Worm (Caenorhabditis elegans): ENCODE measurements around the gene acs-4.

ce11 chrIII:7161055-7161454, 6.6 kb upstream of the acs-4 start, which contains the start of gene rnp-7:
- no peak for TF ChIP-seq ZK546.5 (tag; optimal IDR thresholded peaks at IDR 0.05)
- no peak for TF ChIP-seq nhr-77 (tag; optimal IDR thresholded peaks at IDR 0.05)
- no peak for TF ChIP-seq snpc-4 (tag; optimal IDR thresholded peaks at IDR 0.05)
- no peak for TF ChIP-seq tbx-2 (tag; optimal IDR thresholded peaks at IDR 0.05)
- TF ChIP-seq nhr-11 (tag; optimal IDR thresholded peaks at IDR 0.05): no peak
- TF ChIP-seq R02D3.7 (tag; optimal IDR thresholded peaks at IDR 0.05): no peak

Measured in whole organism, L3 larva.